Fruit fly (Drosophila melanogaster): ENCODE data around the gene pum.

pum gene

DNA sequence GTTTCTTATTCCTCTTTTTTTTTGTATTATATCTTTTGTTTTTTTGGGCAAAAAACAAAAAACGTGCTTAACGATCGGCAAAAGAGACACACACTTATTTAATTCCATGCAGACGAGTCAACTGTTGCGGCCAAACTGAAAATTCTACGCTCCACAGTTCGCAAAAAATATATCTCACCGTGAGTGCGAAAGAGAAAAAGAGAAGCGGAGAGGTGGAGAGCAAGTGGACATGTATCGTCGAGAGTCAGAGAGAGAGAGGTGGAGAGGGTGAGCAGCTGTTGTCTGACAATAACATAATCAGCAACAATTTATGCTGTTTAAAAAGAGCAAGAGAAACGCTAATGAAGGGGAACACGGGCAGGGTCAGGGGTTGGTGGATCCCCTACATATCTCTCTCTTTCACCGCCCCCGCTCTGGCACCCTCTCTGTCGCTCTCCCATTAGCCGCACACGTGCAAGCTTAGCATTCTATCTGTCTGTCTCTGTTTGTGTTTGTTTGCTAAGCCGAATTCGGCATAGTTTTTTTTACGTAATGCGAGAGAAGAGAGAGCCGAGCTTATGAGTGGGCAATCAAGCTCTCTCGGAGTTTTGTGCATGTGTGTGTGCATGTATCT is 10.7 kb downstream of the pum start (continued):
- TF ChIP-seq tll (GFP tag; optimal IDR thresholded peaks at IDR 0.05) = no peak
- TF ChIP-seq CG17361 (GFP tag; IDR thresholded peaks at IDR 0.05) = no peak
- TF ChIP-seq CG11504 (tag; optimal IDR thresholded peaks at IDR 0.05) = no peak
- TF ChIP-seq CkIIα-i1 (GFP tag; IDR thresholded peaks at IDR 0.05) = no peak
- TF ChIP-seq sens (GFP tag) = peak; percentile 60
- TF ChIP-seq Dek (tag; optimal IDR thresholded peaks at IDR 0.05) = no peak
- no peak for TF ChIP-seq Asciz (GFP tag; optimal IDR thresholded peaks at IDR 0.05)
- no peak for TF ChIP-seq Xbp1 (GFP tag; optimal IDR thresholded peaks at IDR 0.05)
- TF ChIP-seq Scr (GFP tag; IDR thresholded peaks at IDR 0.05; ENCODE audit: partially characterized antibody) = peak; percentile 46; the same call in 1 of the 2 replicates
- TF ChIP-seq CG8359 (GFP tag; optimal IDR thresholded peaks at IDR 0.05; ENCODE audit: borderline replicate concordance) = no peak
- TF ChIP-seq vvl (GFP tag; IDR thresholded peaks at IDR 0.05) = peak; percentile 62
- TF ChIP-seq H2.0 (GFP tag; IDR thresholded peaks at IDR 0.05) = no peak
- no peak for TF ChIP-seq CG9215 (GFP tag; IDR thresholded peaks at IDR 0.05)
- no peak for TF ChIP-seq jigr1 (GFP tag; IDR thresholded peaks at IDR 0.05)
- TF ChIP-seq chm (GFP tag; IDR thresholded peaks at IDR 0.05) = no peak
- TF ChIP-seq HLH3B (GFP tag; IDR thresholded peaks at IDR 0.05) = no peak
- no peak for TF ChIP-seq pnt (GFP tag; optimal IDR thresholded peaks at IDR 0.05)
- TF ChIP-seq Hr3 (GFP tag; optimal IDR thresholded peaks at IDR 0.05) = no peak
- TF ChIP-seq CG15011 (GFP tag; optimal IDR thresholded peaks at IDR 0.05) = no peak
- TF ChIP-seq bigmax (GFP tag; optimal IDR thresholded peaks at IDR 0.05) = no peak
- no peak for TF ChIP-seq CG43689 (GFP tag; IDR thresholded peaks at IDR 0.05)
- TF ChIP-seq pita (GFP tag; optimal IDR thresholded peaks at IDR 0.05) = no peak
- TF ChIP-seq dm (GFP tag; optimal IDR thresholded peaks at IDR 0.05) = peak; percentile 25
- TF ChIP-seq ATbp (GFP tag; optimal IDR thresholded peaks at IDR 0.05) = no peak
- no peak for TF ChIP-seq CG6254 (GFP tag; optimal IDR thresholded peaks at IDR 0.05)
- no peak for TF ChIP-seq CG9932 (GFP tag; IDR thresholded peaks at IDR 0.05)
- TF ChIP-seq CG11695 (GFP tag; IDR thresholded peaks at IDR 0.05) = peak; percentile 28; the same call in 1 of the 3 replicates
- TF ChIP-seq Taf1 (GFP tag; IDR thresholded peaks at IDR 0.05) = no peak
- peak; percentile 48 for TF ChIP-seq gro (GFP tag; optimal IDR thresholded peaks at IDR 0.05)
- no peak for TF ChIP-seq hth (optimal IDR thresholded peaks at IDR 0.05)
- TF ChIP-seq CG4854 (GFP tag; optimal IDR thresholded peaks at IDR 0.05) = no peak
- TF ChIP-seq Sin3A (optimal IDR thresholded peaks at IDR 0.05) = no peak
- TF ChIP-seq CG6654 (GFP tag; optimal IDR thresholded peaks at IDR 0.05) = no peak
- no peak for TF ChIP-seq trem (tag; optimal IDR thresholded peaks at IDR 0.05)
- peak; percentile 96 for TF ChIP-seq abd-A (tag; optimal IDR thresholded peaks at IDR 0.05)
- TF ChIP-seq HmgD (GFP tag; optimal IDR thresholded peaks at IDR 0.05) = no peak
- TF ChIP-seq lov (optimal IDR thresholded peaks at IDR 0.05) = no peak
- TF ChIP-seq lov (GFP tag; IDR thresholded peaks at IDR 0.05) = 0 out of 3 replicates have a peak, but pooled peaks have one; percentile 34
- no peak for TF ChIP-seq CG3065 (GFP tag; optimal IDR thresholded peaks at IDR 0.05)
- TF ChIP-seq Jarid2 (GFP tag; optimal IDR thresholded peaks at IDR 0.05) = peak; percentile 57
- no peak; the same call in 2 of the 3 replicates for TF ChIP-seq HLH4C (GFP tag; IDR thresholded peaks at IDR 0.05; ENCODE audit: partially characterized antibody)
- TF ChIP-seq insv (GFP tag; optimal IDR thresholded peaks at IDR 0.05) = no peak
- TF ChIP-seq CG18262 (tag; optimal IDR thresholded peaks at IDR 0.05) = no peak
- peak; percentile 9 for TF ChIP-seq Kr (GFP tag; optimal IDR thresholded peaks at IDR 0.05)
- TF ChIP-seq D19A (tag; optimal IDR thresholded peaks at IDR 0.05) = no peak
- no peak for TF ChIP-seq inv (GFP tag; IDR thresholded peaks at IDR 0.05; ENCODE audit: partially characterized antibody)
- TF ChIP-seq CG4360 (GFP tag; IDR thresholded peaks at IDR 0.05) = no peak
- no peak; the same call in 2 of the 3 replicates for TF ChIP-seq CG34422 (GFP tag; IDR thresholded peaks at IDR 0.05)
- no peak for TF ChIP-seq Dp (GFP tag; optimal IDR thresholded peaks at IDR 0.05)
- TF ChIP-seq CG7987 (GFP tag; optimal IDR thresholded peaks at IDR 0.05) = peak; percentile 88
- TF ChIP-seq so (GFP tag; IDR thresholded peaks at IDR 0.05) = no peak
- peak; percentile 61 for TF ChIP-seq yki (optimal IDR thresholded peaks at IDR 0.05)
